Worm (Caenorhabditis elegans): ENCODE data around the gene Y4C6A.4.

- TF ChIP-seq pqm-1 (tag; optimal IDR thresholded peaks at IDR 0.05): no peak
- TF ChIP-seq mec-3 (tag; optimal IDR thresholded peaks at IDR 0.05; ENCODE audit: borderline replicate concordance): no peak
- no peak for TF ChIP-seq unc-3 (GFP tag; conservative IDR thresholded peaks at IDR 0.05)
- no peak for TF ChIP-seq unc-3 (tag; optimal IDR thresholded peaks at IDR 0.05)
- no peak for TF ChIP-seq ama-1 (optimal IDR thresholded peaks at IDR 0.05)
- TF ChIP-seq ceh-34 (tag; optimal IDR thresholded peaks at IDR 0.05): no peak
- TF ChIP-seq nhr-232 (tag; optimal IDR thresholded peaks at IDR 0.05): no peak
Observed at ce11 chrIV:5482231-5482630, 29.5 kb downstream of the Y4C6A.4 start, which contains the start of gene T11F8.12.

Data from whole organism, late embryonic.